Worm (Caenorhabditis elegans) whole organism, midembryonic: ENCODE results near the gene T13C5.9.

Experiments used
- T22C8.4 ChIP-seq: fragments of 200-800 bp; sonication (Bioruptor generic); IDR thresholded peaks from 2 replicates; pipeline ENCODE4 v1.3.6; 2022; ENCODE audit warnings: missing genetic modification characterization, missing compliant biosample characterization
- cog-1 ChIP-seq: sonication (generic microtip); optimal IDR thresholded peaks from 2 replicates; lab custom pipeline; 2016; ENCODE audit warnings: missing genetic modification characterization, missing compliant biosample characterization
- flt-1 ChIP-seq: fragments of 200-800 bp; sonication (Bioruptor generic); IDR thresholded peaks from 2 replicates; pipeline ENCODE4 v1.3.6; 2022; ENCODE audit warnings: missing genetic modification characterization, missing compliant biosample characterization
- klf-2 ChIP-seq: fragments of 200-800 bp; sonication (Bioruptor generic); conservative IDR thresholded peaks from 2 replicates; pipeline ENCODE4 v1.3.6; 2022; ENCODE audit warnings: missing genetic modification reagents, missing genetic modification characterization, missing compliant biosample characterization
- med-1 ChIP-seq: sonication (generic microtip); optimal IDR thresholded peaks from 2 replicates; lab custom pipeline; 2017; ENCODE audit warnings: missing genetic modification characterization, mild to moderate bottlenecking, missing compliant biosample characterization, antibody characterized with exemption, missing genetic modification reagents; ENCODE audit not compliant: insufficient read depth
- ref-1 ChIP-seq: fragments of 200-800 bp; sonication (Bioruptor generic); conservative IDR thresholded peaks from 2 replicates; pipeline ENCODE4 v1.3.6; 2022; ENCODE audit warnings: missing genetic modification reagents, missing genetic modification characterization, missing compliant biosample characterization
- tab-1 ChIP-seq: fragments of 200-800 bp; sonication (Bioruptor generic); IDR thresholded peaks from 2 replicates; pipeline ENCODE4 v1.3.6; 2022; ENCODE audit warnings: missing genetic modification characterization, missing compliant biosample characterization
- ztf-23 ChIP-seq: fragments of 200-800 bp; sonication (Bioruptor generic); IDR thresholded peaks from 2 replicates; pipeline ENCODE4 v1.3.6; 2022; ENCODE audit warnings: missing genetic modification reagents, missing genetic modification characterization, missing compliant biosample characterization
- ztf-29 ChIP-seq: fragments of 200-800 bp; sonication (Bioruptor generic); IDR thresholded peaks from 2 replicates; pipeline ENCODE4 v1.3.6; 2022; ENCODE audit warnings: missing genetic modification reagents, missing genetic modification characterization, missing compliant biosample characterization

Gene T13C5.9

ce11 chrX:6189955-6190354 lies at the start of gene T13C5.9:
TSS of gene T13C5.9 (plus strand) at chrX:6190255.
- TF ChIP-seq cog-1 (tag; lab: Kevin White, UChicago) (no peak), tab-1 (GFP tag; lab: Robert Waterston, UW) (no peak), klf-2 (no peak), med-1 (GFP tag; lab: Kevin White, UChicago) (no peak), T22C8.4 (no peak), flt-1 (GFP tag; lab: Robert Waterston, UW) (no peak), ztf-29 (GFP tag; lab: Robert Waterston, UW) (no peak), ref-1 (no peak), ztf-23 (GFP tag; lab: Robert Waterston, UW) (no peak)

- TF ChIP-seq ztf-29 (GFP tag; lab: Robert Waterston, UW) (no peak), T22C8.4 (no peak), klf-2 (no peak), cog-1 (tag; lab: Kevin White, UChicago) (no peak), ztf-23 (GFP tag; lab: Robert Waterston, UW) (no peak), ref-1 (no peak), flt-1 (GFP tag; lab: Robert Waterston, UW) (no peak), med-1 (GFP tag; lab: Kevin White, UChicago) (no peak), tab-1 (GFP tag; lab: Robert Waterston, UW) (no peak)
Observed at ce11 chrX:6145921-6146320, 44.1 kb upstream of the T13C5.9 start.

ce11 chrX:6150449-6150848 lies 39.6 kb upstream of the T13C5.9 start, which contains the start of gene tag-275:
TSS of gene tag-275 (minus strand) at chrX:6150549.
- TF ChIP-seq flt-1 (GFP tag; lab: Robert Waterston, UW), result no peak
- no peak for TF ChIP-seq ref-1
- no peak for TF ChIP-seq cog-1 (tag; lab: Kevin White, UChicago)
- no peak for TF ChIP-seq T22C8.4
- no peak for TF ChIP-seq ztf-29 (GFP tag; lab: Robert Waterston, UW)
- TF ChIP-seq klf-2, result no peak
- TF ChIP-seq ztf-23 (GFP tag; lab: Robert Waterston, UW), result no peak
- TF ChIP-seq tab-1 (GFP tag; lab: Robert Waterston, UW), result no peak
- no peak for TF ChIP-seq med-1 (GFP tag; lab: Kevin White, UChicago)

ce11 chrX:6150949-6151519 lies 39.0 kb upstream of the T13C5.9 start:
- TF ChIP-seq T22C8.4 (no peak), ref-1 (no peak), cog-1 (tag; lab: Kevin White, UChicago) (no peak), med-1 (GFP tag; lab: Kevin White, UChicago) (no peak), tab-1 (GFP tag; lab: Robert Waterston, UW) (no peak), flt-1 (GFP tag; lab: Robert Waterston, UW) (no peak), klf-2 (no peak), ztf-29 (GFP tag; lab: Robert Waterston, UW) (no peak), ztf-23 (GFP tag; lab: Robert Waterston, UW) (no peak)

- TF ChIP-seq med-1 (GFP tag; lab: Kevin White, UChicago) (no peak), tab-1 (GFP tag; lab: Robert Waterston, UW) (no peak), ztf-29 (GFP tag; lab: Robert Waterston, UW) (no peak), cog-1 (tag; lab: Kevin White, UChicago) (no peak)
Observed at ce11 chrX:6155436-6155835, 34.6 kb upstream of the T13C5.9 start.

- TF ChIP-seq klf-2 (no peak), ref-1 (no peak), med-1 (GFP tag; lab: Kevin White, UChicago) (no peak), ztf-29 (GFP tag; lab: Robert Waterston, UW) (no peak)
Observed at ce11 chrX:6157411-6157916, 32.6 kb upstream of the T13C5.9 start.

- TF ChIP-seq T22C8.4, result no peak
- TF ChIP-seq cog-1 (tag; lab: Kevin White, UChicago), result no peak
- TF ChIP-seq tab-1 (GFP tag; lab: Robert Waterston, UW), result no peak
- no peak for TF ChIP-seq ztf-23 (GFP tag; lab: Robert Waterston, UW)
- TF ChIP-seq med-1 (GFP tag; lab: Kevin White, UChicago), result no peak
- no peak for TF ChIP-seq klf-2
- no peak for TF ChIP-seq ref-1
- TF ChIP-seq flt-1 (GFP tag; lab: Robert Waterston, UW), result no peak
- no peak for TF ChIP-seq ztf-29 (GFP tag; lab: Robert Waterston, UW)
Observed at ce11 chrX:6159562-6159961, 30.5 kb upstream of the T13C5.9 start.

- TF ChIP-seq tab-1 (GFP tag; lab: Robert Waterston, UW) (no peak), ztf-23 (GFP tag; lab: Robert Waterston, UW) (no peak), flt-1 (GFP tag; lab: Robert Waterston, UW) (no peak), med-1 (GFP tag; lab: Kevin White, UChicago) (no peak), T22C8.4 (no peak), ref-1 (no peak), klf-2 (no peak), ztf-29 (GFP tag; lab: Robert Waterston, UW) (no peak)
Observed at ce11 chrX:6160427-6160826, 29.6 kb upstream of the T13C5.9 start, which contains the start of gene odd-2. TSS of gene odd-2 (minus strand) at chrX:6160527.

ce11 chrX:6162037-6162436 lies 28.0 kb upstream of the T13C5.9 start:
- TF ChIP-seq cog-1 (tag; lab: Kevin White, UChicago) (no peak), flt-1 (GFP tag; lab: Robert Waterston, UW) (no peak), tab-1 (GFP tag; lab: Robert Waterston, UW) (no peak), klf-2 (no peak), med-1 (GFP tag; lab: Kevin White, UChicago) (no peak), ztf-29 (GFP tag; lab: Robert Waterston, UW) (no peak), ref-1 (no peak), ztf-23 (GFP tag; lab: Robert Waterston, UW) (no peak), T22C8.4 (no peak)

ce11 chrX:6167376-6167775 lies 22.7 kb upstream of the T13C5.9 start:
- TF ChIP-seq T22C8.4, result no peak
